Fruit fly (Drosophila melanogaster) whole organism, wandering third instar larva: ENCODE data around the gene Mitofilin.

Experiments
- Abd-B ChIP-seq: fragments of >200 bp; optimal IDR thresholded peaks from 2 replicates; lab custom pipeline; 2017; ENCODE audit warnings: missing biosample characterization, missing genetic modification characterization
- CG32264 ChIP-seq: fragments of 200-800 bp; sonication (Bioruptor generic); optimal IDR thresholded peaks from 2 replicates; lab custom pipeline; 2016; ENCODE audit warnings: missing biosample characterization, missing genetic modification characterization
- CG9705 ChIP-seq: fragments of 200-800 bp; sonication (Bioruptor generic); optimal IDR thresholded peaks from 2 replicates; lab custom pipeline; 2018; ENCODE audit warnings: missing biosample characterization, mild to moderate bottlenecking, missing genetic modification characterization
- CrebA ChIP-seq: fragments of 200-800 bp; sonication (Bioruptor generic); optimal IDR thresholded peaks from 2 replicates; lab custom pipeline; 2016; ENCODE audit warnings: missing biosample characterization, mild to moderate bottlenecking, missing genetic modification characterization, borderline replicate concordance
- Dfd ChIP-seq: fragments of >200 bp; optimal IDR thresholded peaks from 2 replicates; lab custom pipeline; 2017; ENCODE audit warnings: missing biosample characterization, missing genetic modification characterization
- Dif ChIP-seq: fragments of 200-275, 200-300 bp; sonication (Bioruptor generic); optimal IDR thresholded peaks from 2 replicates; lab custom pipeline; 2018; ENCODE audit warnings: missing biosample characterization, missing genetic modification characterization; ENCODE audit not compliant: partially characterized antibody
- GATAd ChIP-seq: sonication (Bioruptor generic); optimal IDR thresholded peaks from 2 replicates; lab custom pipeline; 2016; ENCODE audit warnings: missing biosample characterization, missing genetic modification characterization
- HLH106 ChIP-seq: fragments of 200-800 bp; optimal IDR thresholded peaks from 3 replicates; lab custom pipeline; 2019; ENCODE audit warnings: missing biosample characterization, mild to moderate bottlenecking, missing genetic modification characterization, moderate library complexity
- Hnf4 ChIP-seq: fragments of 200-800 bp; sonication (Bioruptor generic); optimal IDR thresholded peaks from 2 replicates; lab custom pipeline; 2016; ENCODE audit warnings: missing biosample characterization, mild to moderate bottlenecking, missing genetic modification characterization
- Hr78 ChIP-seq: fragments of >200 bp; optimal IDR thresholded peaks from 2 replicates; lab custom pipeline; 2017; ENCODE audit warnings: missing biosample characterization, missing genetic modification characterization
- Hr83 ChIP-seq: fragments of 200-300 bp; sonication (Bioruptor generic); optimal IDR thresholded peaks from 2 replicates; lab custom pipeline; 2016; ENCODE audit warnings: missing biosample characterization, mild to moderate bottlenecking, missing genetic modification characterization, moderate library complexity; ENCODE audit not compliant: poor library complexity, severe bottlenecking
- Mio ChIP-seq: sonication (Bioruptor generic); optimal IDR thresholded peaks from 2 replicates; lab custom pipeline; 2016; ENCODE audit warnings: missing biosample characterization, missing genetic modification characterization
- Myc ChIP-seq: fragments of >200 bp; optimal IDR thresholded peaks from 2 replicates; lab custom pipeline; 2017
- OdsH ChIP-seq: fragments of 200-800 bp; sonication (Bioruptor generic); optimal IDR thresholded peaks from 2 replicates; lab custom pipeline; 2016; ENCODE audit warnings: missing biosample characterization, mild to moderate bottlenecking, missing genetic modification characterization
- Rel ChIP-seq, 2 experiments: fragments of 200-800 bp; sonication (Bioruptor generic) in 1 of 2; optimal IDR thresholded peaks; 2 replicates in 1 of 2; 3 replicates in 1 of 2; lab custom pipeline; 2016 to 2019; ENCODE audit warnings: mild to moderate bottlenecking in 2 of 2, missing biosample characterization in 2 of 2, missing genetic modification characterization in 2 of 2, moderate library complexity in 1 of 2
- Sp1 ChIP-seq: fragments of 200-800 bp; sonication (Bioruptor generic); optimal IDR thresholded peaks from 3 replicates; lab custom pipeline; 2019; ENCODE audit warnings: missing biosample characterization, mild to moderate bottlenecking, missing genetic modification characterization, moderate library complexity
- br ChIP-seq: fragments of 200-800 bp; sonication (Bioruptor generic); optimal IDR thresholded peaks from 2 replicates; lab custom pipeline; 2016; ENCODE audit warnings: missing biosample characterization, missing genetic modification characterization
- dl ChIP-seq, 2 experiments: fragments of 175-275, 200-275 bp in 1 of 2; fragments of 200-275 bp in 1 of 2; sonication (Bioruptor generic); optimal IDR thresholded peaks; lab custom pipeline; 2018; ENCODE audit warnings: mild to moderate bottlenecking in 2 of 2, missing biosample characterization in 2 of 2, missing genetic modification characterization in 2 of 2, moderate library complexity in 2 of 2; ENCODE audit not compliant: partially characterized antibody in 2 of 2, insufficient read depth in 1 of 2
- dmrt93B ChIP-seq: fragments of 200-800 bp; sonication (Bioruptor generic); optimal IDR thresholded peaks from 2 replicates; lab custom pipeline; 2018; ENCODE audit warnings: missing biosample characterization, mild to moderate bottlenecking, missing genetic modification characterization
- dsf ChIP-seq: sonication (Bioruptor generic); optimal IDR thresholded peaks from 2 replicates; lab custom pipeline; 2016; ENCODE audit warnings: missing biosample characterization, missing genetic modification characterization, borderline replicate concordance
- ey ChIP-seq: fragments of 200-800 bp; sonication (Bioruptor generic); optimal IDR thresholded peaks from 2 replicates; lab custom pipeline; 2016; ENCODE audit warnings: missing biosample characterization, missing genetic modification characterization
- foxo ChIP-seq, 2 experiments: fragments of 200-800 bp; sonication (Bioruptor generic); optimal IDR thresholded peaks; 2 replicates in 1 of 2; 3 replicates in 1 of 2; lab custom pipeline; 2016 to 2017; ENCODE audit warnings: missing biosample characterization in 2 of 2, missing genetic modification characterization in 2 of 2
- fru ChIP-seq: fragments of 200-800 bp; sonication (Bioruptor generic); optimal IDR thresholded peaks from 3 replicates; lab custom pipeline; 2016; ENCODE audit warnings: missing biosample characterization, mild to moderate bottlenecking, missing genetic modification characterization
- h ChIP-seq: fragments of 200-800 bp; sonication (Bioruptor generic); optimal IDR thresholded peaks from 3 replicates; lab custom pipeline; 2016; ENCODE audit warnings: missing biosample characterization, mild to moderate bottlenecking, missing genetic modification characterization
- jim ChIP-seq: fragments of 175-275, 200-325 bp; sonication (Bioruptor generic); optimal IDR thresholded peaks from 2 replicates; lab custom pipeline; 2016; ENCODE audit warnings: missing biosample characterization, mild to moderate bottlenecking, missing genetic modification characterization
- psq ChIP-seq: fragments of 200-800 bp; sonication (Bioruptor generic); optimal IDR thresholded peaks from 3 replicates; lab custom pipeline; 2017; ENCODE audit warnings: missing biosample characterization, mild to moderate bottlenecking, missing genetic modification characterization, moderate library complexity
- rgr ChIP-seq: fragments of 200-800 bp; sonication (Bioruptor generic); optimal IDR thresholded peaks from 3 replicates; lab custom pipeline; 2016; ENCODE audit warnings: missing biosample characterization, mild to moderate bottlenecking, missing genetic modification characterization
- sage ChIP-seq: fragments of 200-800 bp; sonication (Bioruptor generic); optimal IDR thresholded peaks from 2 replicates; lab custom pipeline; 2016; ENCODE audit warnings: missing biosample characterization, mild to moderate bottlenecking, missing genetic modification characterization
- sv ChIP-seq: fragments of 200-800 bp; sonication (Bioruptor generic); optimal IDR thresholded peaks from 3 replicates; lab custom pipeline; 2016; ENCODE audit warnings: missing biosample characterization, missing genetic modification characterization
- tai ChIP-seq: sonication (Bioruptor generic); optimal IDR thresholded peaks from 2 replicates; lab custom pipeline; 2016; ENCODE audit warnings: missing biosample characterization, missing genetic modification characterization
- woc ChIP-seq: sonication (Bioruptor generic); optimal IDR thresholded peaks from 2 replicates; lab custom pipeline; 2016; ENCODE audit warnings: missing biosample characterization, mild to moderate bottlenecking, missing genetic modification characterization

Mitofilin gene

dm6 chr3R:22042982-22043381, 19.8 kb upstream of the Mitofilin start:
- no peak for TF ChIP-seq dsf

- TF ChIP-seq dsf, result no peak
- TF ChIP-seq Hnf4 (GFP tag; lab: Kevin White, UChicago), result no peak
- TF ChIP-seq Dif (GFP tag; lab: Kevin White, UChicago), result peak; percentile 74
- no peak for TF ChIP-seq dmrt93B (GFP tag; lab: Kevin White, UChicago)
- TF ChIP-seq Mio, result no peak
- TF ChIP-seq CrebA (GFP tag; lab: Kevin White, UChicago), result no peak
- TF ChIP-seq dl (GFP tag; optimal IDR thresholded peaks at IDR 0.05; lab: Kevin White, UChicago; ENCODE audit: insufficient read depth in 1 of 2, partially characterized antibody in 2 of 2), result peak; percentile 75 to 76
- TF ChIP-seq Abd-B (GFP tag; lab: Kevin White, UChicago), result no peak
- TF ChIP-seq CG32264 (GFP tag; lab: Kevin White, UChicago), result no peak
- TF ChIP-seq sage, result peak; percentile 52
- no peak for TF ChIP-seq GATAd (GFP tag; lab: Kevin White, UChicago)
- peak; percentile 82 for TF ChIP-seq psq (GFP tag; lab: Kevin White, UChicago)
- no peak for TF ChIP-seq OdsH (GFP tag; lab: Kevin White, UChicago)
- TF ChIP-seq Hr83 (GFP tag; lab: Kevin White, UChicago), result no peak
- TF ChIP-seq tai (GFP tag; lab: Kevin White, UChicago), result no peak
Observed at dm6 chr3R:22042283-22042875, 19.2 kb upstream of the Mitofilin start.

dm6 chr3R:22041625-22042282, 18.6 kb upstream of the Mitofilin start, which contains the start of gene how:
how (plus strand) TSS chr3R:22042191.
- peak; percentile 64 for TF ChIP-seq Hnf4 (GFP tag; lab: Kevin White, UChicago)
- peak; percentile 23 for TF ChIP-seq Myc (lab: Kevin White, UChicago)
- peak; percentile 36 for TF ChIP-seq h (GFP tag; lab: Kevin White, UChicago)
- no peak for TF ChIP-seq CrebA (GFP tag; lab: Kevin White, UChicago)
- peak; percentile 3 for TF ChIP-seq CG9705
- TF ChIP-seq dl (GFP tag; optimal IDR thresholded peaks at IDR 0.05; lab: Kevin White, UChicago; ENCODE audit: insufficient read depth in 1 of 2, partially characterized antibody in 2 of 2), result peak; percentile 38 to 45
- TF ChIP-seq HLH106, result peak; percentile 22
- TF ChIP-seq GATAd (GFP tag; lab: Kevin White, UChicago), result no peak
- no peak for TF ChIP-seq Abd-B (GFP tag; lab: Kevin White, UChicago)
- peak in 1 of 2 experiments; percentile 56 for TF ChIP-seq foxo (GFP tag; optimal IDR thresholded peaks at IDR 0.05; lab: Kevin White, UChicago)
- TF ChIP-seq jim (GFP tag; lab: Kevin White, UChicago), result no peak
- TF ChIP-seq psq (GFP tag; lab: Kevin White, UChicago), result peak; percentile 83
- TF ChIP-seq OdsH (GFP tag; lab: Kevin White, UChicago), result no peak
- TF ChIP-seq Sp1 (GFP tag; lab: Kevin White, UChicago), result peak; percentile 42
- TF ChIP-seq Dfd (GFP tag; lab: Kevin White, UChicago), result no peak
- no peak for TF ChIP-seq Rel (GFP tag; optimal IDR thresholded peaks at IDR 0.05; lab: Kevin White, UChicago)
- TF ChIP-seq Rel (tag; optimal IDR thresholded peaks at IDR 0.05; lab: Kevin White, UChicago), result peak; percentile 72
- TF ChIP-seq br, result peak; percentile 26
- peak; percentile 8 for TF ChIP-seq fru
- no peak for TF ChIP-seq Hr78 (GFP tag; lab: Kevin White, UChicago)
- peak; percentile 11 for TF ChIP-seq rgr (GFP tag; lab: Kevin White, UChicago)
- TF ChIP-seq tai (GFP tag; lab: Kevin White, UChicago), result no peak
- TF ChIP-seq woc (GFP tag; lab: Kevin White, UChicago), result peak; percentile 96
- peak; percentile 24 for TF ChIP-seq ey (GFP tag; lab: Kevin White, UChicago)
- peak; percentile 33 for TF ChIP-seq Dif (GFP tag; lab: Kevin White, UChicago)
- TF ChIP-seq, all 38 proteins: peak for 16

- TF ChIP-seq sv (GFP tag; lab: Kevin White, UChicago), result no peak
- TF ChIP-seq Hnf4 (GFP tag; lab: Kevin White, UChicago), result no peak
- no peak for TF ChIP-seq CrebA (GFP tag; lab: Kevin White, UChicago)
Observed at dm6 chr3R:22040400-22040799, 17.3 kb upstream of the Mitofilin start.
